Worm (Caenorhabditis elegans) whole organism, young adult: ENCODE data around the gene rack-1.

Source experiments
- B0261.1 ChIP-seq: sonication (generic microtip); optimal IDR thresholded peaks from 2 replicates; lab custom pipeline; 2016; ENCODE audit warnings: mild to moderate bottlenecking, missing genetic modification characterization, moderate library complexity, missing compliant biosample characterization
- C06A6.2 ChIP-seq: fragments of 200-800 bp; sonication (Bioruptor generic); conservative IDR thresholded peaks from 2 replicates; pipeline ENCODE4 v1.3.6; 2022; ENCODE audit warnings: missing genetic modification characterization, missing compliant biosample characterization
- F10E7.11 ChIP-seq: sonication (generic microtip); optimal IDR thresholded peaks from 2 replicates; lab custom pipeline; 2017; ENCODE audit warnings: mild to moderate bottlenecking, missing genetic modification characterization, moderate library complexity, missing compliant biosample characterization
- F33H1.4 ChIP-seq: fragments of 200-800 bp; sonication (Bioruptor generic); IDR thresholded peaks from 2 replicates; pipeline ENCODE4 v1.3.6; 2022; ENCODE audit warnings: missing genetic modification reagents, missing genetic modification characterization, missing compliant biosample characterization
- F52B5.7 ChIP-seq: sonication (generic microtip); optimal IDR thresholded peaks from 2 replicates; lab custom pipeline; 2016; ENCODE audit warnings: mild to moderate bottlenecking, missing genetic modification characterization, missing compliant biosample characterization
- K12H6.12 ChIP-seq: fragments of 200-800 bp; sonication (Bioruptor generic); optimal IDR thresholded peaks from 2 replicates; lab custom pipeline; 2018; ENCODE audit warnings: mild to moderate bottlenecking, missing genetic modification characterization, missing compliant biosample characterization
- T07F8.4 ChIP-seq: sonication (generic microtip); optimal IDR thresholded peaks from 2 replicates; lab custom pipeline; 2016; ENCODE audit warnings: mild to moderate bottlenecking, missing genetic modification characterization, moderate library complexity, missing compliant biosample characterization
- T26A5.8 ChIP-seq: sonication (generic microtip); optimal IDR thresholded peaks from 2 replicates; lab custom pipeline; 2016; ENCODE audit warnings: missing genetic modification characterization, missing compliant biosample characterization
- Y95B8A.8 ChIP-seq: fragments of 200-800 bp; sonication (Bioruptor generic); IDR thresholded peaks from 2 replicates; pipeline ENCODE4 v1.3.6; 2022; ENCODE audit warnings: missing genetic modification reagents, missing genetic modification characterization, missing compliant biosample characterization
- akir-1 ChIP-seq: fragments of 200-800 bp; sonication (Bioruptor generic); optimal IDR thresholded peaks from 2 replicates; lab custom pipeline; 2018; ENCODE audit warnings: mild to moderate bottlenecking, missing genetic modification characterization, moderate library complexity, missing compliant biosample characterization
- attf-3 ChIP-seq: fragments of 200-800 bp; sonication (Bioruptor generic); conservative IDR thresholded peaks from 2 replicates; pipeline ENCODE4 v1.3.6; 2022; ENCODE audit warnings: missing genetic modification reagents, missing genetic modification characterization, missing compliant biosample characterization
- ceh-100 ChIP-seq: fragments of 200-800 bp; sonication (Bioruptor generic); IDR thresholded peaks from 2 replicates; pipeline ENCODE4 v1.3.6; 2022; ENCODE audit warnings: missing genetic modification reagents, missing genetic modification characterization, missing compliant biosample characterization
- ceh-27 ChIP-seq: fragments of 200-800 bp; sonication (Bioruptor generic); optimal IDR thresholded peaks from 2 replicates; lab custom pipeline; 2018; ENCODE audit warnings: mild to moderate bottlenecking, missing genetic modification characterization, moderate library complexity, missing compliant biosample characterization
- ceh-58 ChIP-seq: fragments of 200-800 bp; sonication (Bioruptor generic); IDR thresholded peaks from 2 replicates; pipeline ENCODE4 v1.3.6; 2022; ENCODE audit warnings: missing genetic modification characterization, missing compliant biosample characterization
- ceh-79 ChIP-seq: sonication (generic microtip); optimal IDR thresholded peaks from 2 replicates; lab custom pipeline; 2017; ENCODE audit warnings: mild to moderate bottlenecking, missing genetic modification characterization, missing compliant biosample characterization
- ceh-91 ChIP-seq: fragments of 200-800 bp; sonication (Bioruptor generic); IDR thresholded peaks from 2 replicates; pipeline ENCODE4 v1.3.6; 2022; ENCODE audit warnings: missing genetic modification reagents, missing genetic modification characterization, missing compliant biosample characterization
- dox-1 ChIP-seq: fragments of 200-800 bp; sonication (Bioruptor generic); IDR thresholded peaks from 2 replicates; pipeline ENCODE4 v1.3.6; 2022; ENCODE audit warnings: missing genetic modification reagents, missing genetic modification characterization, missing compliant biosample characterization
- efl-1 ChIP-seq: fragments of 150-350 bp; optimal IDR thresholded peaks from 2 replicates; lab custom pipeline; 2014; ENCODE audit warnings: missing biosample characterization, missing genetic modification reagents, missing genetic modification characterization
- egl-18 ChIP-seq: fragments of 200-800 bp; sonication (Bioruptor generic); IDR thresholded peaks from 2 replicates; pipeline ENCODE4 v1.3.6; 2022; ENCODE audit warnings: missing genetic modification reagents, missing genetic modification characterization, missing compliant biosample characterization
- egl-44 ChIP-seq: fragments of 200-800 bp; sonication (Bioruptor generic); IDR thresholded peaks from 2 replicates; pipeline ENCODE4 v1.3.6; 2022; ENCODE audit warnings: missing genetic modification reagents, missing genetic modification characterization, missing compliant biosample characterization
- ets-4 ChIP-seq: fragments of 200-800 bp; sonication (Bioruptor generic); optimal IDR thresholded peaks from 2 replicates; lab custom pipeline; 2018; ENCODE audit warnings: mild to moderate bottlenecking, missing genetic modification characterization, missing compliant biosample characterization
- gei-17 ChIP-seq: fragments of 200-800 bp; sonication (Bioruptor generic); optimal IDR thresholded peaks from 2 replicates; lab custom pipeline; 2018; ENCODE audit warnings: mild to moderate bottlenecking, missing genetic modification characterization, missing compliant biosample characterization
- hmg-1.2 ChIP-seq: fragments of 200-800 bp; sonication (Bioruptor generic); IDR thresholded peaks from 2 replicates; pipeline ENCODE4 v1.3.6; 2022; ENCODE audit warnings: missing genetic modification reagents, missing genetic modification characterization, missing compliant biosample characterization
- let-526 ChIP-seq: fragments of 200-800 bp; sonication (Bioruptor generic); IDR thresholded peaks from 2 replicates; pipeline ENCODE4 v1.3.6; 2022; ENCODE audit warnings: missing genetic modification reagents, missing genetic modification characterization, missing compliant biosample characterization
- lin-26 ChIP-seq: fragments of 200-800 bp; sonication (Bioruptor generic); IDR thresholded peaks from 2 replicates; pipeline ENCODE4 v1.3.6; 2022; ENCODE audit warnings: missing genetic modification reagents, missing genetic modification characterization, missing compliant biosample characterization
- lin-35 ChIP-seq, 3 experiments: fragments of 150-350 bp in 2 of 3; sonication (generic microtip) in 1 of 3; optimal IDR thresholded peaks; 2 replicates each; lab custom pipeline; 2014 to 2018; ENCODE audit warnings: missing biosample characterization in 3 of 3, missing genetic modification characterization in 3 of 3, missing genetic modification reagents in 3 of 3
- lsy-27 ChIP-seq: sonication (generic microtip); optimal IDR thresholded peaks from 2 replicates; lab custom pipeline; 2017; ENCODE audit warnings: missing genetic modification characterization, mild to moderate bottlenecking, missing compliant biosample characterization, antibody characterized with exemption, missing genotype, borderline replicate concordance; ENCODE audit not compliant: insufficient read depth
- madf-8 ChIP-seq: fragments of 200-800 bp; sonication (Bioruptor generic); conservative IDR thresholded peaks from 2 replicates; pipeline ENCODE4 v1.3.6; 2022; ENCODE audit warnings: missing genetic modification reagents, missing genetic modification characterization, missing compliant biosample characterization
- mel-28 ChIP-seq: sonication (generic microtip); optimal IDR thresholded peaks from 2 replicates; lab custom pipeline; 2016; ENCODE audit warnings: borderline replicate concordance, mild to moderate bottlenecking, missing genetic modification characterization, missing compliant biosample characterization
- nfyb-1 ChIP-seq: fragments of 200-800 bp; sonication (Bioruptor generic); IDR thresholded peaks from 2 replicates; pipeline ENCODE4 v1.3.6; 2022; ENCODE audit warnings: missing genetic modification reagents, missing genetic modification characterization, missing compliant biosample characterization
- nhr-179 ChIP-seq: sonication (generic microtip); optimal IDR thresholded peaks from 2 replicates; lab custom pipeline; 2016; ENCODE audit warnings: mild to moderate bottlenecking, missing genetic modification characterization, missing compliant biosample characterization
- nhr-90 ChIP-seq: sonication (generic microtip); optimal IDR thresholded peaks from 2 replicates; lab custom pipeline; 2016; ENCODE audit warnings: missing genotype, mild to moderate bottlenecking, missing genetic modification characterization, missing compliant biosample characterization
- pbrm-1 ChIP-seq: fragments of 200-800 bp; sonication (Bioruptor generic); IDR thresholded peaks from 2 replicates; pipeline ENCODE4 v1.3.6; 2022; ENCODE audit warnings: missing genetic modification reagents, missing genetic modification characterization, missing compliant biosample characterization
- rcor-1 ChIP-seq: fragments of 200-800 bp; sonication (Bioruptor generic); IDR thresholded peaks from 2 replicates; pipeline ENCODE4 v1.3.6; 2022; ENCODE audit warnings: missing genetic modification reagents, missing genetic modification characterization, missing compliant biosample characterization
- rec-8 ChIP-seq, 2 experiments: sonication (generic microtip); optimal IDR thresholded peaks; 2 replicates each; lab custom pipeline; 2016; ENCODE audit warnings: mild to moderate bottlenecking in 2 of 2, missing genetic modification characterization in 2 of 2, missing genetic modification reagents in 2 of 2, missing genotype in 2 of 2, missing biosample characterization in 1 of 2, missing compliant biosample characterization in 1 of 2, moderate library complexity in 1 of 2
- repo-1 ChIP-seq: sonication (generic microtip); optimal IDR thresholded peaks from 2 replicates; lab custom pipeline; 2017; ENCODE audit warnings: mild to moderate bottlenecking, missing genetic modification characterization, missing compliant biosample characterization
- sdz-38 ChIP-seq: sonication (generic microtip); optimal IDR thresholded peaks from 2 replicates; lab custom pipeline; 2016; ENCODE audit warnings: missing genotype, missing genetic modification characterization, missing compliant biosample characterization
- snpc-1.3 ChIP-seq: sonication (generic microtip); optimal IDR thresholded peaks from 2 replicates; lab custom pipeline; 2017; ENCODE audit warnings: missing genetic modification characterization, mild to moderate bottlenecking, missing compliant biosample characterization, antibody characterized with exemption, moderate library complexity, missing genotype, missing genetic modification reagents; ENCODE audit not compliant: insufficient read depth
- snpc-3.4 ChIP-seq: sonication (generic microtip); optimal IDR thresholded peaks from 2 replicates; lab custom pipeline; 2017; ENCODE audit warnings: missing genetic modification characterization, mild to moderate bottlenecking, missing compliant biosample characterization, antibody characterized with exemption, moderate library complexity, missing genotype, missing genetic modification reagents
- snpc-4 ChIP-seq, 5 experiments: fragments of 150-350 bp in 1 of 5; sonication (generic microtip) in 4 of 5; optimal IDR thresholded peaks; 2 replicates each; lab custom pipeline; 2014 to 2018; ENCODE audit warnings: missing genetic modification characterization in 5 of 5, missing biosample characterization in 3 of 5, antibody characterized with exemption in 2 of 5, mild to moderate bottlenecking in 2 of 5, missing compliant biosample characterization in 2 of 5, missing genotype in 2 of 5, moderate library complexity in 2 of 5, missing genetic modification reagents in 1 of 5
- unc-62 ChIP-seq: fragments of 150-350 bp; optimal IDR thresholded peaks from 2 replicates; lab custom pipeline; 2014; ENCODE audit warnings: missing biosample characterization, missing genetic modification reagents, missing genetic modification characterization
- xnd-1 ChIP-seq: sonication (generic microtip); optimal IDR thresholded peaks from 2 replicates; lab custom pipeline; 2016; ENCODE audit warnings: missing genotype, missing genetic modification reagents, missing genetic modification characterization, missing compliant biosample characterization
- ztf-26 ChIP-seq: sonication (generic microtip); optimal IDR thresholded peaks from 2 replicates; lab custom pipeline; 2017; ENCODE audit warnings: missing genetic modification characterization, missing compliant biosample characterization
- ztf-28 ChIP-seq: fragments of 200-800 bp; sonication (Bioruptor generic); IDR thresholded peaks from 2 replicates; pipeline ENCODE4 v1.3.6; 2022; ENCODE audit warnings: missing genetic modification reagents, missing genetic modification characterization, missing compliant biosample characterization
- ztf-6 ChIP-seq: fragments of 200-800 bp; sonication (Bioruptor generic); IDR thresholded peaks from 2 replicates; pipeline ENCODE4 v1.3.6; 2022; ENCODE audit warnings: missing genetic modification reagents, missing genetic modification characterization, missing compliant biosample characterization

Gene rack-1

DNA sequence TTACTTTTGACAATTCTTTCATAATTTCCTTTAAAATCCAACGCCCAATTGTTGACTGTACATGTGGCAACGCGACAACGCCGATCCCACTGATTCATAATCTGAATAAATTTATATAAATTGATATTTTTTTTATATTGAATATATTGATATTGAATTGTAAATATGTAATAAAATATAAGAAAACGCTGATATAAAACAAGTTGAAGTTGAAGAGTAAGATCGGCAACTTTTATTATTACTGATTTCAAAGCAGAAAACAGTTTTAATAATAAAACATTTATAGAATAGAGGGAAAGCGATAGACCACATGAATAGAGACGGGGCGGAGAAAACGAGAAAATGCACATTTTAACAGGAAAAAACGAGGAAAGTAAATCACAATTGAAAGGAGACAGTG lies 42.7 kb downstream of the rack-1 start, which contains the start of gene qns-1:
TSS of gene qns-1 (minus strand) at position 101 of the 400 bp plus-strand sequence.
- TF ChIP-seq egl-18 (no peak), lin-35 (GFP tag; optimal IDR thresholded peaks at IDR 0.05; lab: Kevin White, UChicago) (peak in 1 of 3 experiments; percentile 12), snpc-3.4 (tag; lab: Kevin White, UChicago) (peak; percentile 15)

DNA sequence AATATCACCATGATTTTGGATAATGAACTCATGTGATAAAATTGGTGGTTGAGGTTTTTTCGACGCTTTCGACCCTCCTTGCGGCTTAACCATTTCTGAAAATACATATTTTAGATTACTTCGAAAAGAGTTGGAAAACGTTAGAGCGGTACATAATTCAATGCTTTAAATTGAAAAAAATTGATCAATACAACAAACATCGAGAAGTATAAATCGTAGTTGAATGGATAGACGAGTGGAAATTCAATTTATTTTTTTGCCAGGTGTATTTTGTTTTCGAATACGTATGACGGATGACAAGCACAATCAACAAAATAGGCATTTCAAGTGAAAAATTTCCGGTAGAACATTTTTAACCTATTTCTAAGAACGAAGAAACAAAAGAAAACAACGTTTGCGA lies 44.7 kb downstream of the rack-1 start, which contains the start of gene tram-1:
TSS of gene tram-1 (minus strand) at position 101 of the 400 bp plus-strand sequence.
- TF ChIP-seq K12H6.12 (tag; lab: Kevin White, UChicago) (no peak), ztf-26 (no peak), gei-17 (no peak), hmg-1.2 (GFP tag; lab: Robert Waterston, UW) (no peak), egl-18 (no peak), ceh-91 (GFP tag; lab: Robert Waterston, UW) (no peak), lin-26 (GFP tag; lab: Robert Waterston, UW) (no peak), xnd-1 (tag; lab: Kevin White, UChicago) (no peak), F10E7.11 (tag; lab: Kevin White, UChicago) (no peak), ceh-79 (no peak), snpc-1.3 (no peak), F33H1.4 (no peak), snpc-4 (GFP tag; optimal IDR thresholded peaks at IDR 0.05; lab: Kevin White, UChicago) (no peak), snpc-4 (tag; optimal IDR thresholded peaks at IDR 0.05; lab: Kevin White, UChicago) (no peak)

DNA sequence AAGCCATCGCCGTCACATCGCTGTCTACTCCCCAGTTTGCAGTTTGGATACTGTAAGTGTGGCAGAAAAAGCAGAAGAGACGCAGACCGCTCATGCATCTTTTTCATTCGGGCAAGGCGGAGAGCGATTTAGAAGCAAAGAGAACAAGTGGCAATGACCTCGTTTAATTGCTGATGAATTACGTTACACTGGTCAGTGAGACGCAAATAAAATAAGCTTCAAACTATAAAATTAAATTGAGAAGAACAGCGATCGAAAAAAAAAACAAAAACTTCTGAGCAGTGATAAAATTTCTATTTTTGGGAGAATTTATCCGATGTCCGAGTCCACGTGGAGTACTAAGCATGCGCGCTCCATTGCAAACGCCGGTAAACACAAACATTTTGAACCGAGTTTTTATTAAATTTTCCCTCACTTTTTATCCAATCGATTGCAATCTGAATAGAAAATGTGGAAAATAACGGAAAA lies 45.7 kb downstream of the rack-1 start, which contains the start of gene C24F3.2:
TSS of gene C24F3.2 (plus strand) at position 418 of the 468 bp plus-strand sequence.
- TF ChIP-seq efl-1 = peak; percentile 28
- no peak for TF ChIP-seq ceh-91 (GFP tag; lab: Robert Waterston, UW)
- no peak for TF ChIP-seq ztf-28 (GFP tag; lab: Robert Waterston, UW)
- TF ChIP-seq Y95B8A.8 (GFP tag; lab: Robert Waterston, UW) = no peak
- TF ChIP-seq nhr-90 = no peak
- TF ChIP-seq ceh-58 (GFP tag; lab: Robert Waterston, UW) = no peak
- TF ChIP-seq C06A6.2 (GFP tag; lab: Robert Waterston, UW) = no peak
- TF ChIP-seq sdz-38 (tag; lab: Kevin White, UChicago) = no peak
- no peak for TF ChIP-seq ztf-6 (GFP tag; lab: Robert Waterston, UW)
- TF ChIP-seq rec-8 (tag; optimal IDR thresholded peaks at IDR 0.05; lab: Kevin White, UChicago) = no peak
- TF ChIP-seq attf-3 (GFP tag; lab: Robert Waterston, UW) = no peak
- TF ChIP-seq dox-1 = no peak; the same call in none of the 2 replicates
- no peak for TF ChIP-seq xnd-1 (tag; lab: Kevin White, UChicago)
- no peak for TF ChIP-seq T26A5.8 (tag; lab: Kevin White, UChicago)
- TF ChIP-seq pbrm-1 (GFP tag; lab: Robert Waterston, UW) = 0 out of 2 replicates have a peak, but pooled peaks have one; percentile 32
- TF ChIP-seq ceh-100 = no peak
- no peak for TF ChIP-seq ceh-27 (GFP tag; lab: Kevin White, UChicago)
- no peak for TF ChIP-seq F52B5.7 (tag; lab: Kevin White, UChicago)
- no peak for TF ChIP-seq lsy-27 (tag; lab: Kevin White, UChicago)
- no peak for TF ChIP-seq unc-62 (GFP tag; lab: Kevin White, UChicago)
- TF ChIP-seq nhr-179 = no peak
- TF ChIP-seq madf-8 (GFP tag; lab: Robert Waterston, UW) = no peak
- TF ChIP-seq nfyb-1 = no peak
- no peak for TF ChIP-seq rcor-1 (GFP tag; lab: Robert Waterston, UW)
- TF ChIP-seq repo-1 (tag; lab: Kevin White, UChicago) = no peak
- TF ChIP-seq F33H1.4 = no peak
- no peak for TF ChIP-seq B0261.1
- TF ChIP-seq akir-1 (GFP tag; lab: Kevin White, UChicago) = no peak
- no peak for TF ChIP-seq T07F8.4 (tag; lab: Kevin White, UChicago)
- no peak for TF ChIP-seq egl-44
- TF ChIP-seq mel-28 (tag; lab: Kevin White, UChicago) = no peak
- TF ChIP-seq ets-4 (GFP tag; lab: Kevin White, UChicago) = no peak
- TF ChIP-seq let-526 (GFP tag; lab: Robert Waterston, UW) = no peak; the same call in 1 of the 2 replicates
